Worm (Caenorhabditis elegans): ENCODE results near the gene tbb-4.

DNA sequence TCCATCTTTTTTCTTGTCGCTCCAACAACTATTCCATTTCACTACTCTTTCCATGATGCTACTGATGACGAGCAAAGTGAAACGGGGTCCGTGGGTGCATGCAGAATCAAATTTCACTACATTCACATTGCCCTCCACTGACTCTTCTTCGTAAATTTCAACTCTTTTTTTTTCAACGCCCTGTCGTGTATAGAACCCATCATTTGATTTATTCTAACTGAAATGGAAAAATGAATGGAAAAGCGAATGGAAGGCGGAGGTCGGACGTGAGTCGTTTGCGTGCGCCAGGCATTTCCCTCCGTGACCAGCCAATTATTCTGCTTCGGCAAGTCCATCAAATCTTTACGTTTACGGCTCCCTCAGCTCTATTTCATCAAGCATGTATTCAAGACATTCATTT, 7.2 kb upstream of the tbb-4 start:
- TF ChIP-seq ref-1 (GFP tag; conservative IDR thresholded peaks at IDR 0.05), result no peak
- TF ChIP-seq flt-1 (GFP tag; IDR thresholded peaks at IDR 0.05), result no peak
- no peak for TF ChIP-seq med-1 (GFP tag; optimal IDR thresholded peaks at IDR 0.05; ENCODE audit: insufficient read depth)
- TF ChIP-seq T22C8.4 (GFP tag; IDR thresholded peaks at IDR 0.05), result no peak
- TF ChIP-seq ztf-23 (GFP tag; IDR thresholded peaks at IDR 0.05), result no peak
- TF ChIP-seq klf-2 (GFP tag; conservative IDR thresholded peaks at IDR 0.05), result no peak
- TF ChIP-seq ztf-29 (GFP tag; IDR thresholded peaks at IDR 0.05), result no peak

Measured in whole organism, midembryonic.